Worm (Caenorhabditis elegans) whole organism, late embryonic: ENCODE data around the gene F23B2.7.

Experiments used
- C38D4.7 ChIP-seq: fragments of 200-800 bp; sonication (Bioruptor generic); optimal IDR thresholded peaks from 2 replicates; lab custom pipeline; 2018; ENCODE audit warnings: mild to moderate bottlenecking, missing genetic modification characterization, moderate library complexity, missing compliant biosample characterization
- ama-1 ChIP-seq: fragments of 150-350 bp; optimal IDR thresholded peaks from 2 replicates; lab custom pipeline; 2014
- ceh-34 ChIP-seq: sonication (generic microtip); optimal IDR thresholded peaks from 2 replicates; lab custom pipeline; 2016; ENCODE audit warnings: mild to moderate bottlenecking, missing genetic modification characterization, missing compliant biosample characterization
- dve-1 ChIP-seq: sonication (generic microtip); optimal IDR thresholded peaks from 2 replicates; lab custom pipeline; 2017; ENCODE audit warnings: antibody characterized with exemption, mild to moderate bottlenecking, missing genetic modification characterization, missing compliant biosample characterization
- madf-2 ChIP-seq: sonication (generic microtip); optimal IDR thresholded peaks from 2 replicates; lab custom pipeline; 2017; ENCODE audit warnings: missing genetic modification characterization, missing compliant biosample characterization
- mec-3 ChIP-seq: sonication (generic microtip); optimal IDR thresholded peaks from 2 replicates; lab custom pipeline; 2016; ENCODE audit warnings: borderline replicate concordance, missing genetic modification characterization, missing compliant biosample characterization
- nhr-11 ChIP-seq: fragments of 150-350 bp; optimal IDR thresholded peaks from 2 replicates; lab custom pipeline; 2014; ENCODE audit warnings: missing biosample characterization, missing genetic modification characterization
- pha-4 ChIP-seq: fragments of 150-350 bp; optimal IDR thresholded peaks from 2 replicates; lab custom pipeline; 2018; ENCODE audit warnings: missing biosample characterization, missing genetic modification reagents, missing genetic modification characterization
- tbx-2 ChIP-seq: sonication (generic microtip); optimal IDR thresholded peaks from 2 replicates; lab custom pipeline; 2016; ENCODE audit warnings: missing genetic modification characterization, missing compliant biosample characterization
- unc-55 ChIP-seq: sonication (generic microtip); optimal IDR thresholded peaks from 2 replicates; lab custom pipeline; 2017; ENCODE audit warnings: missing biosample characterization, missing genetic modification reagents, missing genetic modification characterization
- zip-5 ChIP-seq: sonication (generic microtip); optimal IDR thresholded peaks from 2 replicates; lab custom pipeline; 2016; ENCODE audit warnings: missing genetic modification characterization, missing compliant biosample characterization
- ztf-16 ChIP-seq: sonication (generic microtip); optimal IDR thresholded peaks from 2 replicates; lab custom pipeline; 2017; ENCODE audit warnings: missing genetic modification characterization, missing compliant biosample characterization

DNA sequence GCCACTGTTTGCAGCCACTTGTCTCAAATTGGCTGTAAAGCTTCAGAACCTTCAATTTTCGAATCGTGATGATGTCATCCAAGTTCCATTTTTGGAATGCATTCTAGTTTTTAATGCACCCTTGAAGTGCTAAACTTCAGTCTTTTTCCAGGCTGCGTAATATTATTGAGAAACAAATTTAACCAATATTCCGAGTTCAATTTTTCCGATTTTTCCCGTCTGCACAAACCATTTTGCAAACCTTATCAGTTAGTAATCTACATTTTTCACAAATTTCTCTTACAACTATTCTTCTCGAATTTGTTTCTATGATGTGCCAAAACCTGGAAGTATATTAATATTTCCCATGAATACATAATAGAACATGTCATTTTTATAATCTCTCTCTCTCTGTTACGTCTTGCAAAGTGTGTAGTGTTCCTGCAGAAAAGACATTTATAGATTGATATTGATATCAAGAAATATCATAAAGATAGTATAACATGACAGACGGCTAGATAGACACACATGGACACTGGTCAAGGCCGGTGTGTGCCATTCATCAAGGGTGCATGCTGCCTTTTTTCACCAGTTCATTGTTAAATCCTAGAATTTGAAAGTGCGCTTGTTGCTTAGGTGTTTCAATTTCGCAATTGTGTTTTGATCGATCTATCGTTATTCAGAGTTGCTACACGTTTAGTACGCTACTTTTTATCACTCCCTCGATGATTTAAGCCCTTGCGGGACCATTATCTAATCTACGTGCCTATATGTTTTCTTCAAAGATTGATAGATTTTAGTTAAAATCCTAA, 49.1 kb downstream of the F23B2.7 start:
- no peak for TF ChIP-seq unc-55
- no peak for TF ChIP-seq tbx-2 (tag; lab: Kevin White, UChicago)
- no peak for TF ChIP-seq ama-1 (lab: Kevin White, UChicago)
- TF ChIP-seq dve-1, result no peak
- TF ChIP-seq C38D4.7 (GFP tag; lab: Kevin White, UChicago), result no peak
- no peak for TF ChIP-seq ztf-16 (tag; lab: Kevin White, UChicago)
- no peak for TF ChIP-seq madf-2
- TF ChIP-seq pha-4 (tag; lab: Kevin White, UChicago), result no peak
- no peak for TF ChIP-seq nhr-11 (tag; lab: Kevin White, UChicago)
- no peak for TF ChIP-seq mec-3 (tag; lab: Kevin White, UChicago)
- TF ChIP-seq zip-5, result no peak
- TF ChIP-seq ceh-34, result no peak
